Worm (Caenorhabditis elegans) whole organism, L2 larva: Measurements from ENCODE around the gene vms-1.

Experiments
- alr-1 ChIP-seq: fragments of 150-350 bp; optimal IDR thresholded peaks from 2 replicates; lab custom pipeline; 2014; ENCODE audit warnings: missing biosample characterization, missing genetic modification characterization
- unc-55 ChIP-seq: fragments of 150-350 bp; sonication (generic microtip); optimal IDR thresholded peaks from 3 replicates; lab custom pipeline; 2014; ENCODE audit warnings: missing biosample characterization, missing genetic modification reagents, missing genetic modification characterization

DNA sequence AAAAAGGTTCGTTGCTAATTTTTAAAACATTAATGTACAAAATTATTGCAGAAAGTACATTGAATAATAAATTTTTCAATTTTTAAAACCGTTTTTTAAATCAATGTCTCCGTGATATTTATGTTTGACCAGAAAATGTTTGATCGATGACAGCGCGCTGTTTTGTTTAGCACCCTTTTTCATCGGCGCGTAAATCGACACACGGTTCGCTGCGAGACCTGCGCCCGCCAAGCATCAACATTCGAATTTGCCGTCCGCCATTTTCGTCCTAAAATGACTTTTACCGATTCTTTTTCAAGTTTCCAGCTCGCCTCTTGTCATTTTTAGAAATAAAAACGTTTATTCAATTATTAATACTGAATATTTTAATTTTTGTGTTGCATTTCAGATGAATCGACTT lies 12.6 kb downstream of the vms-1 start, which contains the start of gene plk-1:
- TF ChIP-seq alr-1 (tag; lab: Kevin White, UChicago), result no peak
- TF ChIP-seq unc-55 (GFP tag; lab: Kevin White, UChicago), result no peak
